Worm (Caenorhabditis elegans): Measurements from ENCODE around the gene sup-35.
"Not testable (repeated sequence)": the region's sequence is repeated elsewhere in the genome, so short reads cannot be mapped to it uniquely, and the experiment has no call there.

sup-35 gene

ce11 chrIII:11141791-11142490 lies 22.9 kb upstream of the sup-35 start, which contains the start of the genes Y47D3A.1 and pola-1:
Gene Y47D3A.1, minus strand, starts transcription at chrIII:11141841.
Gene pola-1, plus strand, starts transcription at chrIII:11142448.
- no peak for TF ChIP-seq aly-1 (tag; optimal IDR thresholded peaks at IDR 0.05)
- TF ChIP-seq F13C5.2 (tag; optimal IDR thresholded peaks at IDR 0.05): peak; percentile 25
- TF ChIP-seq hmbx-1 (tag; optimal IDR thresholded peaks at IDR 0.05): peak; percentile 2
- TF ChIP-seq pes-1 (GFP tag; IDR thresholded peaks at IDR 0.05): peak; percentile 64
- no peak for TF ChIP-seq tra-4 (tag; optimal IDR thresholded peaks at IDR 0.05)
- TF ChIP-seq scrt-1 (GFP tag; IDR thresholded peaks at IDR 0.05): 0 out of 2 replicates have a peak, but pooled peaks have one; percentile 48
- no peak for TF ChIP-seq ceh-36 (tag; optimal IDR thresholded peaks at IDR 0.05)
- TF ChIP-seq ceh-13 (GFP tag; optimal IDR thresholded peaks at IDR 0.05): no peak
- TF ChIP-seq sea-1 (GFP tag; conservative IDR thresholded peaks at IDR 0.05): no peak
- no peak for TF ChIP-seq ama-1 (optimal IDR thresholded peaks at IDR 0.05)
- peak; percentile 47; the same call in 1 of the 2 replicates for TF ChIP-seq flt-1 (GFP tag; IDR thresholded peaks at IDR 0.05)
- TF ChIP-seq tbx-37 (GFP tag; conservative IDR thresholded peaks at IDR 0.05): peak; percentile 42; the same call in 1 of the 2 replicates
- TF ChIP-seq tbx-11 (GFP tag; IDR thresholded peaks at IDR 0.05): no peak
- no peak for TF ChIP-seq B0310.2 (tag; optimal IDR thresholded peaks at IDR 0.05)
- TF ChIP-seq ets-7 (tag; optimal IDR thresholded peaks at IDR 0.05): no peak

ce11 chrIII:11138922-11139321 lies 19.9 kb upstream of the sup-35 start, which contains the start of gene fbxa-128:
Gene fbxa-128, minus strand, starts transcription at chrIII:11139113.
- TF ChIP-seq hnd-1 (tag; optimal IDR thresholded peaks at IDR 0.05): no peak
- no peak for TF ChIP-seq ceh-13 (GFP tag; optimal IDR thresholded peaks at IDR 0.05)
- TF ChIP-seq B0310.2 (tag; optimal IDR thresholded peaks at IDR 0.05): no peak
- TF ChIP-seq hmg-4 (GFP tag; optimal IDR thresholded peaks at IDR 0.05): no peak
- TF ChIP-seq scrt-1 (GFP tag; IDR thresholded peaks at IDR 0.05): no peak
- TF ChIP-seq aly-1 (tag; optimal IDR thresholded peaks at IDR 0.05): no peak

ce11 chrIII:11131475-11131874 lies 12.4 kb upstream of the sup-35 start, which contains the start of gene pha-1:
Gene pha-1, plus strand, starts transcription at chrIII:11131775.
- TF ChIP-seq hmbx-1 (tag; optimal IDR thresholded peaks at IDR 0.05); tbx-37 (GFP tag; conservative IDR thresholded peaks at IDR 0.05); hmg-4 (GFP tag; optimal IDR thresholded peaks at IDR 0.05): not testable (repeated sequence)

- TF ChIP-seq F13C5.2 (tag; optimal IDR thresholded peaks at IDR 0.05): no peak
- TF ChIP-seq sea-1 (GFP tag; conservative IDR thresholded peaks at IDR 0.05): no peak
- TF ChIP-seq tbx-37 (GFP tag; conservative IDR thresholded peaks at IDR 0.05): no peak
- TF ChIP-seq hmbx-1 (tag; optimal IDR thresholded peaks at IDR 0.05): no peak
- TF ChIP-seq hnd-1 (tag; optimal IDR thresholded peaks at IDR 0.05): no peak
- TF ChIP-seq ets-7 (tag; optimal IDR thresholded peaks at IDR 0.05): no peak
- TF ChIP-seq ceh-36 (tag; optimal IDR thresholded peaks at IDR 0.05): no peak
- TF ChIP-seq B0310.2 (tag; optimal IDR thresholded peaks at IDR 0.05): no peak
- TF ChIP-seq aly-1 (tag; optimal IDR thresholded peaks at IDR 0.05): no peak
Observed at ce11 chrIII:11129363-11129762, 10.3 kb upstream of the sup-35 start.

ce11 chrIII:11127528-11127927 lies 8.5 kb upstream of the sup-35 start, which contains the start of gene Y48A6C.8:
Gene Y48A6C.8, minus strand, starts transcription at chrIII:11127628.
- TF ChIP-seq ama-1 (optimal IDR thresholded peaks at IDR 0.05): no peak
- TF ChIP-seq ets-7 (tag; optimal IDR thresholded peaks at IDR 0.05): no peak
- TF ChIP-seq aly-1 (tag; optimal IDR thresholded peaks at IDR 0.05): no peak
- TF ChIP-seq pes-1 (GFP tag; IDR thresholded peaks at IDR 0.05): no peak
- no peak for TF ChIP-seq tra-4 (tag; optimal IDR thresholded peaks at IDR 0.05)
- no peak for TF ChIP-seq ceh-36 (tag; optimal IDR thresholded peaks at IDR 0.05)
- TF ChIP-seq tbx-37 (GFP tag; conservative IDR thresholded peaks at IDR 0.05): no peak
- no peak for TF ChIP-seq ceh-13 (GFP tag; optimal IDR thresholded peaks at IDR 0.05)
- TF ChIP-seq hnd-1 (tag; optimal IDR thresholded peaks at IDR 0.05): no peak
- TF ChIP-seq scrt-1 (GFP tag; IDR thresholded peaks at IDR 0.05): no peak
- TF ChIP-seq F13C5.2 (tag; optimal IDR thresholded peaks at IDR 0.05): no peak
- TF ChIP-seq flt-1 (GFP tag; IDR thresholded peaks at IDR 0.05): no peak
- no peak for TF ChIP-seq hmg-4 (GFP tag; optimal IDR thresholded peaks at IDR 0.05)
- no peak for TF ChIP-seq sea-1 (GFP tag; conservative IDR thresholded peaks at IDR 0.05)
- TF ChIP-seq hmbx-1 (tag; optimal IDR thresholded peaks at IDR 0.05): no peak
- no peak for TF ChIP-seq B0310.2 (tag; optimal IDR thresholded peaks at IDR 0.05)

ce11 chrIII:11123844-11124243 lies 4.8 kb upstream of the sup-35 start:
- no peak for TF ChIP-seq tra-4 (tag; optimal IDR thresholded peaks at IDR 0.05)
- TF ChIP-seq scrt-1 (GFP tag; IDR thresholded peaks at IDR 0.05): 0 out of 2 replicates have a peak, but pooled peaks have one; percentile 8
- peak; percentile 62; the same call in 1 of the 2 replicates for TF ChIP-seq pes-1 (GFP tag; IDR thresholded peaks at IDR 0.05)
- TF ChIP-seq ama-1 (optimal IDR thresholded peaks at IDR 0.05): peak; percentile 38

- no peak for TF ChIP-seq tbx-37 (GFP tag; conservative IDR thresholded peaks at IDR 0.05)
- TF ChIP-seq pes-1 (GFP tag; IDR thresholded peaks at IDR 0.05): no peak
- no peak for TF ChIP-seq ama-1 (optimal IDR thresholded peaks at IDR 0.05)
- no peak for TF ChIP-seq scrt-1 (GFP tag; IDR thresholded peaks at IDR 0.05)
- no peak for TF ChIP-seq aly-1 (tag; optimal IDR thresholded peaks at IDR 0.05)
- no peak for TF ChIP-seq flt-1 (GFP tag; IDR thresholded peaks at IDR 0.05)
- no peak for TF ChIP-seq hnd-1 (tag; optimal IDR thresholded peaks at IDR 0.05)
- no peak for TF ChIP-seq tra-4 (tag; optimal IDR thresholded peaks at IDR 0.05)
- TF ChIP-seq ceh-13 (GFP tag; optimal IDR thresholded peaks at IDR 0.05): no peak
- no peak for TF ChIP-seq hmg-4 (GFP tag; optimal IDR thresholded peaks at IDR 0.05)
- no peak for TF ChIP-seq tbx-11 (GFP tag; IDR thresholded peaks at IDR 0.05)
- no peak for TF ChIP-seq F13C5.2 (tag; optimal IDR thresholded peaks at IDR 0.05)
- no peak for TF ChIP-seq ceh-36 (tag; optimal IDR thresholded peaks at IDR 0.05)
- TF ChIP-seq ets-7 (tag; optimal IDR thresholded peaks at IDR 0.05): no peak
- no peak for TF ChIP-seq B0310.2 (tag; optimal IDR thresholded peaks at IDR 0.05)
- TF ChIP-seq hmbx-1 (tag; optimal IDR thresholded peaks at IDR 0.05): no peak
- no peak for TF ChIP-seq sea-1 (GFP tag; conservative IDR thresholded peaks at IDR 0.05)
Observed at ce11 chrIII:11115956-11116355, 3.1 kb downstream of the sup-35 start.
